Fruit fly (Drosophila melanogaster): ENCODE data around the gene brk.

The brk gene

DNA sequence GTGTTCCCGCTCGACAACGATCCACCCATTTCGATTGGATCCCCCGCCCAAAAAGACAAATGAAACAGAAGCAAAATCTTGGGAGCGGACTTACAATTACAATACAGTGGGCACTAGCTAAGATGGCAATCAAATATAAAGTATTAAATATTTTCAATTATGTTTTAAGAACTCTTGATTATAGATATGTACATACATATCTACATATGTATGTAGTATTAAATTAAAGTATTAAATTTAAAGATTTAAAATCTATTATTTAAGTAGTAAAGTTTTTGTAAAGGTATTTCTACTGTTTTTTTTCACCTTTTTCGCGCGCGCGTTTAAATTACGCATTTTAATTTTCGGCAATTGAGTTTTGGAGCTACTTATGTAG lies 27.1 kb downstream of the brk start (continued):
- TF ChIP-seq Tbp (GFP tag; optimal IDR thresholded peaks at IDR 0.05) (no peak), az2 (GFP tag; optimal IDR thresholded peaks at IDR 0.05) (peak; percentile 65), jumu (GFP tag; optimal IDR thresholded peaks at IDR 0.05) (no peak), YL-1 (GFP tag; optimal IDR thresholded peaks at IDR 0.05) (no peak), CG34376 (GFP tag; optimal IDR thresholded peaks at IDR 0.05) (peak; percentile 55), bcd (GFP tag; optimal IDR thresholded peaks at IDR 0.05) (peak; percentile 75), tgo (GFP tag; IDR thresholded peaks at IDR 0.05) (peak; percentile 83), Optix (GFP tag; IDR thresholded peaks at IDR 0.05) (no peak), CG1792 (GFP tag; optimal IDR thresholded peaks at IDR 0.05) (no peak), nom (GFP tag; optimal IDR thresholded peaks at IDR 0.05) (peak; percentile 35), CG13894 (tag; optimal IDR thresholded peaks at IDR 0.05) (peak; percentile 58), gcm (GFP tag; optimal IDR thresholded peaks at IDR 0.05) (peak; percentile 83), CG7928 (GFP tag; optimal IDR thresholded peaks at IDR 0.05) (no peak), Vsx1 (GFP tag; optimal IDR thresholded peaks at IDR 0.05) (peak; percentile 65), cad (GFP tag; optimal IDR thresholded peaks at IDR 0.05) (no peak), vfl (GFP tag; optimal IDR thresholded peaks at IDR 0.05) (no peak), BEAF-32 (GFP tag; optimal IDR thresholded peaks at IDR 0.05) (no peak), Scr (GFP tag; IDR thresholded peaks at IDR 0.05; ENCODE audit: partially characterized antibody) (no peak), gem (tag; optimal IDR thresholded peaks at IDR 0.05) (peak; percentile 91), chinmo (GFP tag; IDR thresholded peaks at IDR 0.05; ENCODE audit: partially characterized antibody) (no peak), CG16863 (GFP tag; optimal IDR thresholded peaks at IDR 0.05) (no peak), CG15601 (tag; optimal IDR thresholded peaks at IDR 0.05) (peak; percentile 84), CG17568 (GFP tag; optimal IDR thresholded peaks at IDR 0.05) (peak; percentile 67), Mad (GFP tag; optimal IDR thresholded peaks at IDR 0.05) (no peak), CG10654 (GFP tag; optimal IDR thresholded peaks at IDR 0.05) (peak; percentile 46), Max (GFP tag; optimal IDR thresholded peaks at IDR 0.05) (no peak), repo (GFP tag; optimal IDR thresholded peaks at IDR 0.05) (no peak), cato (GFP tag; optimal IDR thresholded peaks at IDR 0.05; ENCODE audit: borderline replicate concordance) (peak; percentile 48), tap (tag; optimal IDR thresholded peaks at IDR 0.05) (peak; percentile 75), CG10321 (GFP tag; IDR thresholded peaks at IDR 0.05) (no peak), CG10462 (GFP tag; optimal IDR thresholded peaks at IDR 0.05) (peak; percentile 55), psq (GFP tag; optimal IDR thresholded peaks at IDR 0.05) (no peak), unc-4 (GFP tag; IDR thresholded peaks at IDR 0.05; ENCODE audit: partially characterized antibody) (no peak), CG11560 (tag; IDR thresholded peaks at IDR 0.05) (peak; percentile 44; the same call in 1 of the 3 replicates), HLH3B (GFP tag; IDR thresholded peaks at IDR 0.05) (peak; percentile 68), Mrtf (GFP tag; IDR thresholded peaks at IDR 0.05) (peak; percentile 63; the same call in 1 of the 3 replicates), dmrt99B (tag; optimal IDR thresholded peaks at IDR 0.05) (peak; percentile 85), hb (GFP tag; IDR thresholded peaks at IDR 0.05; ENCODE audit: partially characterized antibody) (no peak), ap (GFP tag; IDR thresholded peaks at IDR 0.05) (peak; percentile 46), Deaf1 (tag; optimal IDR thresholded peaks at IDR 0.05) (peak; percentile 71), disco-r (GFP tag; optimal IDR thresholded peaks at IDR 0.05) (no peak), ci (GFP tag; IDR thresholded peaks at IDR 0.05) (no peak), Xbp1 (GFP tag; optimal IDR thresholded peaks at IDR 0.05) (peak; percentile 62), CG17802 (tag; optimal IDR thresholded peaks at IDR 0.05) (no peak), CG2120 (GFP tag; optimal IDR thresholded peaks at IDR 0.05) (peak; percentile 12), phol (tag; optimal IDR thresholded peaks at IDR 0.05) (peak; percentile 88), otp (GFP tag; IDR thresholded peaks at IDR 0.05) (peak; percentile 33; the same call in 1 of the 3 replicates), tup (GFP tag; optimal IDR thresholded peaks at IDR 0.05) (peak; percentile 5), Ravus (GFP tag; IDR thresholded peaks at IDR 0.05) (peak; percentile 23; the same call in 1 of the 2 replicates), CG9817 (tag; optimal IDR thresholded peaks at IDR 0.05) (peak; percentile 68), CG17186 (GFP tag; optimal IDR thresholded peaks at IDR 0.05) (no peak)
